Worm (Caenorhabditis elegans) whole organism, L2 larva: ENCODE data around the gene frpr-14.

Experiments
- ZK546.5 ChIP-seq: sonication (generic microtip); optimal IDR thresholded peaks from 2 replicates; lab custom pipeline; 2017; ENCODE audit warnings: missing biosample characterization, missing genetic modification characterization
- aly-2 ChIP-seq: fragments of 150-350 bp; optimal IDR thresholded peaks from 2 replicates; lab custom pipeline; 2014; ENCODE audit warnings: missing biosample characterization, missing genetic modification characterization
- ama-1 ChIP-seq: fragments of 150-350 bp; optimal IDR thresholded peaks from 2 replicates; lab custom pipeline; 2018; ENCODE audit warnings: inconsistent platforms
- blmp-1 ChIP-seq: sonication (generic microtip); optimal IDR thresholded peaks from 2 replicates; lab custom pipeline; 2017; ENCODE audit warnings: missing genetic modification characterization, mild to moderate bottlenecking, missing compliant biosample characterization, antibody characterized with exemption, moderate library complexity; ENCODE audit not compliant: insufficient read depth
- egl-27 ChIP-seq: sonication (generic microtip); optimal IDR thresholded peaks from 3 replicates; lab custom pipeline; 2017; ENCODE audit warnings: missing biosample characterization, missing genetic modification reagents, missing genetic modification characterization
- elt-1 ChIP-seq: fragments of 150-350 bp; optimal IDR thresholded peaks from 2 replicates; lab custom pipeline; 2014; ENCODE audit warnings: missing biosample characterization, missing genetic modification characterization
- lin-13 ChIP-seq: fragments of 150-350 bp; optimal IDR thresholded peaks from 2 replicates; lab custom pipeline; 2014; ENCODE audit warnings: missing biosample characterization, missing genetic modification reagents, missing genetic modification characterization
- lsy-2 ChIP-seq, 2 experiments: fragments of 150-350 bp in 1 of 2; sonication (generic microtip) in 1 of 2; optimal IDR thresholded peaks; 2 replicates each; lab custom pipeline; 2014 to 2017; ENCODE audit warnings: missing biosample characterization in 2 of 2, missing genetic modification characterization in 2 of 2
- nhr-21 ChIP-seq: fragments of 150-350 bp; optimal IDR thresholded peaks from 2 replicates; lab custom pipeline; 2014; ENCODE audit warnings: missing biosample characterization, missing genetic modification characterization
- nhr-77 ChIP-seq: fragments of 150-350 bp; optimal IDR thresholded peaks from 2 replicates; lab custom pipeline; 2014; ENCODE audit warnings: missing biosample characterization, missing genetic modification characterization
- snpc-4 ChIP-seq: fragments of 150-350 bp; optimal IDR thresholded peaks from 2 replicates; lab custom pipeline; 2014; ENCODE audit warnings: missing biosample characterization, missing genetic modification characterization

DNA sequence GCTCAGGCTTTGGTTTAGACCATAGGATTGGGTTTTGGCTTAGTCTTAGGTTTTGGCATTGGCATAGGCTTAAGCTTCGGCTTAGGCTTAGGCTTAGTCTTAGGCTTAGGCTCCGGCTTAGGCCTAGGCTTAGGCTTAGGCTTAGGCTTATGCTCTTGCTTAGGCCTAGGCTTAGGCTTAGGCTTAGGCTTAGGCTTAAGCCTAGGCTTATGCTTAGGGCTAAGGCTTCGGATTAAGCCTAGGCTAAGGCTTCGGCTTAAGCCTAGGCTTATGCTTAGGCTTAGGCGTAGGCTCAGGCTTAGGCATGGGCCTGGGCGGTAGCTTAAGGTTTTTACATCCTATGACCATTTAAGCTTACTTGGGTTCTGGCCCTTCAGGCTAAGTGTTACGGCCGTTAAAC is 569 bp downstream of the frpr-14 start:
- TF ChIP-seq nhr-77 = no peak
- no peak for TF ChIP-seq aly-2 (tag; lab: Kevin White, UChicago)
- TF ChIP-seq snpc-4 (tag; lab: Kevin White, UChicago) = no peak
- no peak for TF ChIP-seq ZK546.5 (tag; lab: Kevin White, UChicago)
- no peak for TF ChIP-seq nhr-21 (tag; lab: Kevin White, UChicago)
- no peak for TF ChIP-seq lsy-2 (tag; optimal IDR thresholded peaks at IDR 0.05; lab: Kevin White, UChicago)
- no peak for TF ChIP-seq egl-27 (tag; lab: Kevin White, UChicago)
- no peak for TF ChIP-seq lin-13 (GFP tag; lab: Kevin White, UChicago)
- no peak for TF ChIP-seq elt-1 (tag; lab: Kevin White, UChicago)
- no peak for TF ChIP-seq blmp-1 (tag; lab: Kevin White, UChicago)
- no peak for TF ChIP-seq ama-1 (lab: Kevin White, UChicago)
